Worm (Caenorhabditis elegans) whole organism, L4/young adult: ENCODE results near the gene T21H3.1.

Experiments
- dao-5 ChIP-seq: sonication (generic microtip); optimal IDR thresholded peaks from 2 replicates; lab custom pipeline; 2016; ENCODE audit warnings: missing genotype, missing genetic modification characterization, moderate library complexity, missing compliant biosample characterization
- him-1 ChIP-seq: sonication (generic microtip); optimal IDR thresholded peaks from 2 replicates; lab custom pipeline; 2016; ENCODE audit warnings: missing genotype, missing genetic modification reagents, missing genetic modification characterization, missing compliant biosample characterization

DNA sequence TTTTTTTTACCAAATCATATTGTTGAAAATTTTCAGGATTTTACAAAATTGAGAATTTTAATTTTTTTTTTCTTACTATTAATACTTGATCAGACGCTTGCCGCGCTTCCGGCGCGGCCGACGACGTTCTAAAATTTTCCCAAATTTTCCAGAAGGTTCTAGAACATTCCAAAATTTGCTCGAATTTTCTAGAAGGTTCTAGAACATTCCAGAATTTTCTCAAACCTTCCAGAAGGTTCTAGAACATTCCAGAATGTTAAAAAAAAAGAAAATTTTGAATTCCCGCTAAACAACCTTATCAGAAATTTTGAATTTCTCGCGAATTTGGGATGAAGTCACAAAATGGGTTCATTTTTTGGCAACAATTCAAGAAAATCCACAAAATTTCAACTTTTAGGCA lies 49.7 kb downstream of the T21H3.1 start:
- TF ChIP-seq him-1 (tag; lab: Kevin White, UChicago), result no peak
- TF ChIP-seq dao-5 (tag; lab: Kevin White, UChicago), result no peak
